Worm (Caenorhabditis elegans) whole organism, L4/young adult: ENCODE measurements around the gene C17H12.11.

Source experiments
- dao-5 ChIP-seq: sonication (generic microtip); optimal IDR thresholded peaks from 2 replicates; lab custom pipeline; 2016; ENCODE audit warnings: missing genotype, missing genetic modification characterization, moderate library complexity, missing compliant biosample characterization
- him-1 ChIP-seq: sonication (generic microtip); optimal IDR thresholded peaks from 2 replicates; lab custom pipeline; 2016; ENCODE audit warnings: missing genotype, missing genetic modification reagents, missing genetic modification characterization, missing compliant biosample characterization

ce11 chrIV:6777156-6777555, 25.0 kb upstream of the C17H12.11 start:
- TF ChIP-seq him-1 (no peak), dao-5 (no peak)
